Fruit fly (Drosophila melanogaster) whole organism, embryonic: ENCODE results near the gene Tom.
A peak's percentile ranks its signal among the peaks of the same experiment; 100 is the strongest.

Experiments
- Blimp-1 ChIP-seq: fragments of 200-800 bp; sonication (Bioruptor generic); optimal IDR thresholded peaks from 3 replicates; lab custom pipeline; 2018; ENCODE audit warnings: missing biosample characterization, missing genetic modification characterization, mild to moderate bottlenecking, moderate library complexity, missing genetic modification reagents
- CG10147 ChIP-seq: fragments of 200-800 bp; sonication (Bioruptor generic); optimal IDR thresholded peaks from 2 replicates; lab custom pipeline; 2019; ENCODE audit warnings: missing biosample characterization, mild to moderate bottlenecking, missing genetic modification characterization, moderate library complexity
- CG10959 ChIP-seq: fragments of 200-800 bp; sonication (Bioruptor generic); IDR thresholded peaks from 2 replicates; pipeline ENCODE4 v1.3.6; 2022; ENCODE audit warnings: missing biosample characterization, missing genetic modification characterization
- CG10979 ChIP-seq: fragments of 200-800 bp; sonication (Bioruptor generic); optimal IDR thresholded peaks from 2 replicates; lab custom pipeline; 2018; ENCODE audit warnings: missing biosample characterization, mild to moderate bottlenecking, missing genetic modification characterization, moderate library complexity
- CG11093 ChIP-seq: fragments of 200-800 bp; sonication (Bioruptor generic); IDR thresholded peaks from 3 replicates; pipeline ENCODE4 v1.3.6; 2022; ENCODE audit warnings: missing biosample characterization, missing genetic modification characterization
- CG11456 ChIP-seq: fragments of 200-800 bp; sonication (Bioruptor generic); IDR thresholded peaks from 3 replicates; pipeline ENCODE4 v1.3.6; 2022; ENCODE audit warnings: missing biosample characterization, missing genetic modification characterization
- CG12744 ChIP-seq: fragments of 200-800 bp; sonication (Bioruptor generic); optimal IDR thresholded peaks from 2 replicates; lab custom pipeline; 2016; ENCODE audit warnings: missing biosample characterization, missing genetic modification characterization
- CG14667 ChIP-seq: fragments of 200-800 bp; sonication (Bioruptor generic); IDR thresholded peaks from 2 replicates; pipeline ENCODE4 v1.3.6; 2022; ENCODE audit warnings: missing biosample characterization, missing genetic modification characterization
- CG15514 ChIP-seq: fragments of 200-800 bp; sonication (Bioruptor generic); optimal IDR thresholded peaks from 3 replicates; lab custom pipeline; 2017; ENCODE audit warnings: missing biosample characterization, missing genetic modification characterization, mild to moderate bottlenecking, moderate library complexity, missing genetic modification reagents
- CG15696 ChIP-seq: fragments of 200-800 bp; sonication (Bioruptor generic); optimal IDR thresholded peaks from 2 replicates; lab custom pipeline; 2019; ENCODE audit warnings: missing biosample characterization, mild to moderate bottlenecking, missing genetic modification characterization, moderate library complexity
- CG1647 ChIP-seq: fragments of 200-800 bp; sonication (Bioruptor generic); optimal IDR thresholded peaks from 3 replicates; lab custom pipeline; 2016; ENCODE audit warnings: missing biosample characterization, missing genetic modification characterization
- CG16815 ChIP-seq: fragments of 200-800 bp; sonication (Bioruptor generic); optimal IDR thresholded peaks from 3 replicates; lab custom pipeline; 2017; ENCODE audit warnings: missing biosample characterization, mild to moderate bottlenecking, missing genetic modification characterization
- CG16863 ChIP-seq: fragments of 200-800 bp; sonication (Bioruptor generic); optimal IDR thresholded peaks from 3 replicates; lab custom pipeline; 2016; ENCODE audit warnings: missing biosample characterization, missing genetic modification characterization
- CG2199 ChIP-seq: fragments of 200-800 bp; sonication (Bioruptor generic); IDR thresholded peaks from 3 replicates; pipeline ENCODE4 v1.3.6; 2022; ENCODE audit warnings: missing biosample characterization, missing genetic modification characterization
- CG3407 ChIP-seq: fragments of 200-800 bp; sonication (Bioruptor generic); optimal IDR thresholded peaks from 2 replicates; lab custom pipeline; 2018; ENCODE audit warnings: missing biosample characterization, mild to moderate bottlenecking, missing genetic modification characterization
- CG3726 ChIP-seq: fragments of 200-800 bp; sonication (Bioruptor generic); IDR thresholded peaks from 3 replicates; pipeline ENCODE4, ENCODE4 v1.3.6; 2022; ENCODE audit warnings: missing biosample characterization, missing genetic modification characterization
- CG43689 ChIP-seq: fragments of 200-800 bp; sonication (Bioruptor generic); IDR thresholded peaks from 2 replicates; pipeline ENCODE4 v1.3.6; 2022; ENCODE audit warnings: missing biosample characterization, missing genetic modification characterization
- CG4617 ChIP-seq: fragments of 200-800 bp; sonication (Bioruptor generic); optimal IDR thresholded peaks from 3 replicates; lab custom pipeline; 2016; ENCODE audit warnings: missing biosample characterization, missing genetic modification characterization, borderline replicate concordance
- CG4854 ChIP-seq: fragments of 200-800 bp; sonication (Bioruptor generic); optimal IDR thresholded peaks from 2 replicates; lab custom pipeline; 2016; ENCODE audit warnings: missing biosample characterization, missing genetic modification characterization, inconsistent platforms
- CG6813 ChIP-seq: fragments of 200-800 bp; sonication (Bioruptor generic); optimal IDR thresholded peaks from 2 replicates; lab custom pipeline; 2017; ENCODE audit warnings: missing biosample characterization, missing genetic modification characterization, mild to moderate bottlenecking, moderate library complexity, missing genetic modification reagents
- CG8765 ChIP-seq: fragments of 200-800 bp; sonication (Bioruptor generic); IDR thresholded peaks from 2 replicates; pipeline ENCODE4 v1.3.6; 2022; ENCODE audit warnings: missing biosample characterization, missing genetic modification characterization
- CTCF ChIP-seq: fragments of 200-800 bp; sonication (Bioruptor generic); optimal IDR thresholded peaks from 2 replicates; lab custom pipeline; 2017; ENCODE audit warnings: missing biosample characterization, mild to moderate bottlenecking, missing genetic modification characterization, moderate library complexity
- Dfd ChIP-seq, 2 experiments: fragments of >200 bp; optimal IDR thresholded peaks; 2 replicates each; lab custom pipeline; 2017; ENCODE audit warnings: missing biosample characterization in 2 of 2, missing genetic modification characterization in 2 of 2
- Hsf ChIP-seq: fragments of 200-800 bp; sonication (Bioruptor generic); optimal IDR thresholded peaks from 3 replicates; lab custom pipeline; 2016; ENCODE audit warnings: missing biosample characterization, missing genetic modification characterization
- Med ChIP-seq: fragments of 200-800 bp; sonication (Bioruptor generic); peaks from one replicate; lab custom pipeline; 2016; ENCODE audit warnings: missing biosample characterization, missing genetic modification characterization, mild to moderate bottlenecking, inconsistent platforms, moderate library complexity
- Oli ChIP-seq: fragments of 200-800 bp; sonication (Bioruptor generic); optimal IDR thresholded peaks from 2 replicates; lab custom pipeline; 2018; ENCODE audit warnings: missing biosample characterization, mild to moderate bottlenecking, missing genetic modification characterization, moderate library complexity
- Rfx ChIP-seq: fragments of 200-800 bp; sonication (Bioruptor generic); IDR thresholded peaks from 2 replicates; pipeline ENCODE4 v1.3.6; 2022; ENCODE audit warnings: missing biosample characterization, missing genetic modification characterization
- TFAM ChIP-seq: fragments of 200-800 bp; sonication (Bioruptor generic); optimal IDR thresholded peaks from 2 replicates; lab custom pipeline; 2017; ENCODE audit warnings: missing biosample characterization, missing genetic modification characterization, inconsistent platforms
- Xbp1 ChIP-seq: fragments of 200-800 bp; sonication (Bioruptor generic); optimal IDR thresholded peaks from 3 replicates; lab custom pipeline; 2016; ENCODE audit warnings: missing biosample characterization, mild to moderate bottlenecking, missing genetic modification characterization
- br ChIP-seq: fragments of >200 bp; optimal IDR thresholded peaks from 2 replicates; lab custom pipeline; 2017
- chif ChIP-seq, 2 experiments: fragments of 200-800 bp; sonication (Bioruptor generic); optimal IDR thresholded peaks; 3 replicates each; lab custom pipeline; 2016; ENCODE audit warnings: missing biosample characterization in 2 of 2, missing genetic modification characterization in 2 of 2
- danr ChIP-seq: fragments of 200-800 bp; sonication (Bioruptor generic); IDR thresholded peaks from 2 replicates; pipeline ENCODE4 v1.3.6; 2022; ENCODE audit warnings: missing biosample characterization, missing genetic modification characterization
- disco-r ChIP-seq: fragments of 200-800 bp; sonication (Bioruptor generic); optimal IDR thresholded peaks from 2 replicates; lab custom pipeline; 2016; ENCODE audit warnings: missing biosample characterization, missing genetic modification characterization
- esg ChIP-seq: fragments of 200-800 bp; sonication (Bioruptor generic); conservative IDR thresholded peaks from 2 replicates; pipeline ENCODE4 v1.3.6; 2022; ENCODE audit warnings: missing biosample characterization, missing genetic modification characterization
- eve ChIP-seq, 2 experiments: fragments of >200 bp; optimal IDR thresholded peaks; 2 replicates each; lab custom pipeline; 2017; ENCODE audit warnings: missing biosample characterization in 2 of 2, missing genetic modification characterization in 2 of 2
- hb ChIP-seq: fragments of 200-800 bp; sonication (Bioruptor generic); IDR thresholded peaks from 3 replicates; pipeline ENCODE4 v1.3.6; 2022; ENCODE audit warnings: missing biosample characterization, missing genetic modification characterization; ENCODE audit not compliant: partially characterized antibody
- lmd ChIP-seq: fragments of 200-800 bp; sonication (Bioruptor generic); IDR thresholded peaks from 2 replicates; pipeline ENCODE4 v1.3.6; 2022; ENCODE audit warnings: missing biosample characterization, missing genetic modification characterization
- peb ChIP-seq: fragments of 200-800 bp; sonication (Bioruptor generic); IDR thresholded peaks from 2 replicates; pipeline ENCODE4 v1.3.6; 2022; ENCODE audit warnings: missing biosample characterization, missing genetic modification characterization
- pum ChIP-seq: fragments of 200-800 bp; sonication (Bioruptor generic); optimal IDR thresholded peaks from 2 replicates; lab custom pipeline; 2016; ENCODE audit warnings: missing biosample characterization, missing genetic modification characterization
- sim ChIP-seq: fragments of 200-800 bp; sonication (Bioruptor generic); IDR thresholded peaks from 2 replicates; pipeline ENCODE4 v1.3.6; 2022; ENCODE audit warnings: missing biosample characterization, missing genetic modification characterization
- sima ChIP-seq: fragments of 200-800 bp; sonication (Bioruptor generic); optimal IDR thresholded peaks from 2 replicates; lab custom pipeline; 2016; ENCODE audit warnings: missing biosample characterization, missing genetic modification characterization
- slou ChIP-seq: fragments of 200-800 bp; sonication (Bioruptor generic); optimal IDR thresholded peaks from 3 replicates; lab custom pipeline; 2016; ENCODE audit warnings: missing biosample characterization, missing genetic modification characterization
- twi ChIP-seq: fragments of 200-800 bp; optimal IDR thresholded peaks from 2 replicates; lab custom pipeline; 2019; ENCODE audit warnings: missing biosample characterization, mild to moderate bottlenecking, missing genetic modification characterization, moderate library complexity
- usp ChIP-seq: fragments of >200 bp; optimal IDR thresholded peaks from 2 replicates; lab custom pipeline; 2017; ENCODE audit warnings: missing biosample characterization, missing genetic modification characterization

The Tom gene

DNA sequence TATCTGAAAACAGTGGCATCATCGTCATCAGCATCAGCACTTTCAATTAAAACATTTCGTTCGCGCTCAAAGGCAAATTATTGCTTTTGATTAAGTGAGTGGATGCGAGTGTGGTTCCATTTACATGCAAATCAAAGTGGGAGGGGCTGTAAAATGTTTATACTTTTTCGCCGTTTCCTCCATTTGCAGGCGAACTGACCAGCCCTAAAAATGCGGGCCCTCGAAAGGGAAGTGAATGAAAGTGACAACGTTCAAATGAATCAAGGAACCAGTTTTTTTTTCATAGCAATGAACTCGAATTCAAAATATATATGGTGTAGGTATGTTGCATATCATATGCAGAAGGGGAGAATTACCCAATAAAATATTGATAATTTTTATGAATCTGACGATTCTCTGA is 41.5 kb downstream of the Tom start (continued):
- TF ChIP-seq CG11456 (GFP tag; lab: Robert Waterston, UW) (no peak), CG3407 (GFP tag; lab: Kevin White, UChicago) (no peak), eve (GFP tag; optimal IDR thresholded peaks at IDR 0.05; lab: Kevin White, UChicago) (peak in 1 of 2 experiments; percentile 20), Xbp1 (no peak), sim (no peak), CG8765 (GFP tag; lab: Robert Waterston, UW) (no peak), danr (GFP tag; lab: Robert Waterston, UW) (no peak), CG15514 (peak; percentile 16), sima (GFP tag; lab: Kevin White, UChicago) (no peak), CG1647 (GFP tag; lab: Kevin White, UChicago) (no peak), TFAM (GFP tag; lab: Kevin White, UChicago) (no peak), CG10147 (GFP tag; lab: Kevin White, UChicago) (no peak), Blimp-1 (GFP tag; lab: Kevin White, UChicago) (peak; percentile 81), Oli (tag; lab: Kevin White, UChicago) (no peak), disco-r (no peak), CG16815 (GFP tag; lab: Kevin White, UChicago) (no peak), CG43689 (GFP tag; lab: Robert Waterston, UW) (no peak), Rfx (no peak), CG2199 (GFP tag; lab: Robert Waterston, UW) (peak; percentile 17; the same call in 2 of the 3 replicates), esg (GFP tag; lab: Robert Waterston, UW) (no peak), CG3726 (GFP tag; lab: Robert Waterston, UW) (no peak), CG14667 (no peak), peb (GFP tag; lab: Robert Waterston, UW) (no peak)
- TF ChIP-seq, all 482 proteins: peak for 5

- no peak for TF ChIP-seq pum (GFP tag; lab: Kevin White, UChicago)
- no peak for TF ChIP-seq twi (tag; lab: Kevin White, UChicago)
- TF ChIP-seq CG6813 = no peak
- TF ChIP-seq CG10979 (tag; lab: Kevin White, UChicago) = peak; percentile 48
- no peak for TF ChIP-seq slou (GFP tag; lab: Kevin White, UChicago)
- no peak for TF ChIP-seq Hsf (GFP tag; lab: Kevin White, UChicago)
- no peak for TF ChIP-seq CG15696 (tag; lab: Kevin White, UChicago)
- no peak for TF ChIP-seq chif (GFP tag; optimal IDR thresholded peaks at IDR 0.05; lab: Kevin White, UChicago)
- no peak for TF ChIP-seq CG16863 (GFP tag; lab: Kevin White, UChicago)
- peak; percentile 80 for TF ChIP-seq CTCF (GFP tag; lab: Kevin White, UChicago)
- no peak for TF ChIP-seq CG11093 (GFP tag; lab: Robert Waterston, UW)
- TF ChIP-seq CG2199 (GFP tag; lab: Robert Waterston, UW) = 0 out of 3 replicates have a peak, but pooled peaks have one; percentile 37
- no peak for TF ChIP-seq CG12744 (GFP tag; lab: Kevin White, UChicago)
- no peak for TF ChIP-seq br (lab: Kevin White, UChicago)
- TF ChIP-seq Dfd (GFP tag; optimal IDR thresholded peaks at IDR 0.05; lab: Kevin White, UChicago) = no peak
- TF ChIP-seq Med (GFP tag; lab: Kevin White, UChicago) = no peak
- TF ChIP-seq usp (GFP tag; lab: Kevin White, UChicago) = no peak
- no peak for TF ChIP-seq CG4617 (GFP tag; lab: Kevin White, UChicago)
- no peak for TF ChIP-seq CG4854 (GFP tag; lab: Kevin White, UChicago)
- no peak for TF ChIP-seq lmd (GFP tag; lab: Robert Waterston, UW)
- no peak for TF ChIP-seq CG10959
- 0 out of 3 replicates have a peak, but pooled peaks have one; percentile 40 for TF ChIP-seq hb (GFP tag; lab: Robert Waterston, UW)
- TF ChIP-seq, all 482 proteins: peak for 4
Measured at dm6 chr3L:15011142-15011541, 42.0 kb downstream of the Tom start.
